Worm (Caenorhabditis elegans) whole organism, young adult: ENCODE data around the gene dct-6.
A peak's percentile ranks its signal among the peaks of the same experiment; 100 is the strongest.

Experiments
- B0019.2 ChIP-seq: fragments of 200-800 bp; sonication (Bioruptor generic); conservative IDR thresholded peaks from 2 replicates; pipeline ENCODE4 v1.3.6; 2022; ENCODE audit warnings: missing genetic modification reagents, missing genetic modification characterization, missing compliant biosample characterization
- B0261.1 ChIP-seq: sonication (generic microtip); optimal IDR thresholded peaks from 2 replicates; lab custom pipeline; 2016; ENCODE audit warnings: mild to moderate bottlenecking, missing genetic modification characterization, moderate library complexity, missing compliant biosample characterization
- C06A6.2 ChIP-seq: fragments of 200-800 bp; sonication (Bioruptor generic); conservative IDR thresholded peaks from 2 replicates; pipeline ENCODE4 v1.3.6; 2022; ENCODE audit warnings: missing genetic modification characterization, missing compliant biosample characterization
- F10E7.11 ChIP-seq: sonication (generic microtip); optimal IDR thresholded peaks from 2 replicates; lab custom pipeline; 2017; ENCODE audit warnings: mild to moderate bottlenecking, missing genetic modification characterization, moderate library complexity, missing compliant biosample characterization
- F22D6.2 ChIP-seq: sonication (generic microtip); optimal IDR thresholded peaks from 2 replicates; lab custom pipeline; 2016; ENCODE audit warnings: mild to moderate bottlenecking, missing genetic modification characterization, missing compliant biosample characterization
- F23B12.7 ChIP-seq: sonication (generic microtip); optimal IDR thresholded peaks from 2 replicates; lab custom pipeline; 2017; ENCODE audit warnings: missing genetic modification characterization, mild to moderate bottlenecking, missing compliant biosample characterization, antibody characterized with exemption, moderate library complexity; ENCODE audit not compliant: insufficient read depth
- F57C9.4 ChIP-seq: sonication (generic microtip); optimal IDR thresholded peaks from 2 replicates; lab custom pipeline; 2017; ENCODE audit warnings: mild to moderate bottlenecking, missing genetic modification characterization, missing compliant biosample characterization
- K12H6.12 ChIP-seq: fragments of 200-800 bp; sonication (Bioruptor generic); optimal IDR thresholded peaks from 2 replicates; lab custom pipeline; 2018; ENCODE audit warnings: mild to moderate bottlenecking, missing genetic modification characterization, missing compliant biosample characterization
- T26A5.8 ChIP-seq: sonication (generic microtip); optimal IDR thresholded peaks from 2 replicates; lab custom pipeline; 2016; ENCODE audit warnings: missing genetic modification characterization, missing compliant biosample characterization
- Y79H2A.3 ChIP-seq: fragments of 200-800 bp; sonication (Bioruptor generic); conservative IDR thresholded peaks from 2 replicates; pipeline ENCODE4 v1.3.6; 2022; ENCODE audit warnings: missing genetic modification reagents, missing genetic modification characterization, missing compliant biosample characterization
- Y95B8A.8 ChIP-seq: fragments of 200-800 bp; sonication (Bioruptor generic); IDR thresholded peaks from 2 replicates; pipeline ENCODE4 v1.3.6; 2022; ENCODE audit warnings: missing genetic modification reagents, missing genetic modification characterization, missing compliant biosample characterization
- ZK185.1 ChIP-seq: sonication (generic microtip); optimal IDR thresholded peaks from 2 replicates; lab custom pipeline; 2016; ENCODE audit warnings: mild to moderate bottlenecking, missing genetic modification characterization, missing compliant biosample characterization; ENCODE audit not compliant: poor library complexity, severe bottlenecking
- aptf-3 ChIP-seq: fragments of 200-800 bp; sonication (Bioruptor generic); IDR thresholded peaks from 2 replicates; pipeline ENCODE4 v1.3.6; 2022; ENCODE audit warnings: missing genetic modification characterization, missing compliant biosample characterization
- attf-5 ChIP-seq: fragments of 200-800 bp; sonication (Bioruptor generic); optimal IDR thresholded peaks from 2 replicates; lab custom pipeline; 2018; ENCODE audit warnings: mild to moderate bottlenecking, missing genetic modification characterization, missing compliant biosample characterization
- ccch-3 ChIP-seq: fragments of 200-800 bp; sonication (Bioruptor generic); optimal IDR thresholded peaks from 2 replicates; lab custom pipeline; 2018; ENCODE audit warnings: mild to moderate bottlenecking, missing genetic modification characterization, missing compliant biosample characterization
- cebp-2 ChIP-seq: fragments of 200-800 bp; sonication (Bioruptor generic); IDR thresholded peaks from 2 replicates; pipeline ENCODE4 v1.3.6; 2022; ENCODE audit warnings: missing genetic modification characterization, missing compliant biosample characterization
- ceh-79 ChIP-seq: sonication (generic microtip); optimal IDR thresholded peaks from 2 replicates; lab custom pipeline; 2017; ENCODE audit warnings: mild to moderate bottlenecking, missing genetic modification characterization, missing compliant biosample characterization
- ceh-91 ChIP-seq: fragments of 200-800 bp; sonication (Bioruptor generic); IDR thresholded peaks from 2 replicates; pipeline ENCODE4 v1.3.6; 2022; ENCODE audit warnings: missing genetic modification reagents, missing genetic modification characterization, missing compliant biosample characterization
- chd-7 ChIP-seq: sonication (generic microtip); optimal IDR thresholded peaks from 2 replicates; lab custom pipeline; 2016; ENCODE audit warnings: mild to moderate bottlenecking, missing genetic modification characterization, moderate library complexity, missing compliant biosample characterization
- ekl-4 ChIP-seq: fragments of 200-800 bp; sonication (Bioruptor generic); IDR thresholded peaks from 2 replicates; pipeline ENCODE4 v1.3.6; 2022; ENCODE audit warnings: missing genetic modification reagents, missing genetic modification characterization, missing compliant biosample characterization
- ets-4 ChIP-seq: fragments of 200-800 bp; sonication (Bioruptor generic); optimal IDR thresholded peaks from 2 replicates; lab custom pipeline; 2018; ENCODE audit warnings: mild to moderate bottlenecking, missing genetic modification characterization, missing compliant biosample characterization
- fkh-3 ChIP-seq: sonication (generic microtip); optimal IDR thresholded peaks from 2 replicates; lab custom pipeline; 2016; ENCODE audit warnings: mild to moderate bottlenecking, missing genetic modification characterization, missing compliant biosample characterization
- him-1 ChIP-seq: sonication (generic microtip); optimal IDR thresholded peaks from 2 replicates; lab custom pipeline; 2016; ENCODE audit warnings: missing genotype, missing genetic modification reagents, missing genetic modification characterization, missing compliant biosample characterization
- hlh-26 ChIP-seq: fragments of 200-800 bp; sonication (Bioruptor generic); conservative IDR thresholded peaks from 2 replicates; pipeline ENCODE4 v1.3.6; 2022; ENCODE audit warnings: missing genetic modification reagents, missing genetic modification characterization, missing compliant biosample characterization
- hmg-1.2 ChIP-seq: fragments of 200-800 bp; sonication (Bioruptor generic); IDR thresholded peaks from 2 replicates; pipeline ENCODE4 v1.3.6; 2022; ENCODE audit warnings: missing genetic modification reagents, missing genetic modification characterization, missing compliant biosample characterization
- lin-26 ChIP-seq: fragments of 200-800 bp; sonication (Bioruptor generic); IDR thresholded peaks from 2 replicates; pipeline ENCODE4 v1.3.6; 2022; ENCODE audit warnings: missing genetic modification reagents, missing genetic modification characterization, missing compliant biosample characterization
- lin-40 ChIP-seq: sonication (generic microtip); optimal IDR thresholded peaks from 2 replicates; lab custom pipeline; 2016; ENCODE audit warnings: missing genetic modification characterization, mild to moderate bottlenecking, missing compliant biosample characterization, missing genotype, missing genetic modification reagents
- lsl-1 ChIP-seq: fragments of 200-800 bp; sonication (Bioruptor generic); optimal IDR thresholded peaks from 2 replicates; lab custom pipeline; 2018; ENCODE audit warnings: mild to moderate bottlenecking, missing genetic modification characterization, moderate library complexity, missing compliant biosample characterization
- lsy-27 ChIP-seq: sonication (generic microtip); optimal IDR thresholded peaks from 2 replicates; lab custom pipeline; 2017; ENCODE audit warnings: missing genetic modification characterization, mild to moderate bottlenecking, missing compliant biosample characterization, antibody characterized with exemption, missing genotype, borderline replicate concordance; ENCODE audit not compliant: insufficient read depth
- madf-6 ChIP-seq: fragments of 200-800 bp; sonication (Bioruptor generic); IDR thresholded peaks from 2 replicates; pipeline ENCODE4 v1.3.6; 2022; ENCODE audit warnings: missing genetic modification reagents, missing genetic modification characterization, missing compliant biosample characterization
- mcd-1 ChIP-seq: fragments of 200-800 bp; sonication (Bioruptor generic); IDR thresholded peaks from 2 replicates; pipeline ENCODE4 v1.3.6; 2022; ENCODE audit warnings: missing genetic modification reagents, missing genetic modification characterization, missing compliant biosample characterization
- nfya-2 ChIP-seq: fragments of 200-800 bp; sonication (Bioruptor generic); IDR thresholded peaks from 2 replicates; pipeline ENCODE4 v1.3.6; 2022; ENCODE audit warnings: missing genetic modification reagents, missing genetic modification characterization, missing compliant biosample characterization
- nfyb-1 ChIP-seq: fragments of 200-800 bp; sonication (Bioruptor generic); IDR thresholded peaks from 2 replicates; pipeline ENCODE4 v1.3.6; 2022; ENCODE audit warnings: missing genetic modification reagents, missing genetic modification characterization, missing compliant biosample characterization
- nhr-179 ChIP-seq: sonication (generic microtip); optimal IDR thresholded peaks from 2 replicates; lab custom pipeline; 2016; ENCODE audit warnings: mild to moderate bottlenecking, missing genetic modification characterization, missing compliant biosample characterization
- nhr-80 ChIP-seq: sonication (generic microtip); optimal IDR thresholded peaks from 2 replicates; lab custom pipeline; 2016; ENCODE audit warnings: missing genetic modification characterization, missing compliant biosample characterization
- rec-8 ChIP-seq, 2 experiments: sonication (generic microtip); optimal IDR thresholded peaks; 2 replicates each; lab custom pipeline; 2016; ENCODE audit warnings: mild to moderate bottlenecking in 2 of 2, missing genetic modification characterization in 2 of 2, missing genetic modification reagents in 2 of 2, missing genotype in 2 of 2, missing biosample characterization in 1 of 2, missing compliant biosample characterization in 1 of 2, moderate library complexity in 1 of 2
- sdz-38 ChIP-seq: sonication (generic microtip); optimal IDR thresholded peaks from 2 replicates; lab custom pipeline; 2016; ENCODE audit warnings: missing genotype, missing genetic modification characterization, missing compliant biosample characterization
- snpc-1.3 ChIP-seq: sonication (generic microtip); optimal IDR thresholded peaks from 2 replicates; lab custom pipeline; 2017; ENCODE audit warnings: missing genetic modification characterization, mild to moderate bottlenecking, missing compliant biosample characterization, antibody characterized with exemption, moderate library complexity, missing genotype, missing genetic modification reagents; ENCODE audit not compliant: insufficient read depth
- snpc-4 ChIP-seq, 5 experiments: fragments of 150-350 bp in 1 of 5; sonication (generic microtip) in 4 of 5; optimal IDR thresholded peaks; 2 replicates each; lab custom pipeline; 2014 to 2018; ENCODE audit warnings: missing genetic modification characterization in 5 of 5, missing biosample characterization in 3 of 5, antibody characterized with exemption in 2 of 5, mild to moderate bottlenecking in 2 of 5, missing compliant biosample characterization in 2 of 5, missing genotype in 2 of 5, moderate library complexity in 2 of 5, missing genetic modification reagents in 1 of 5
- unc-130 ChIP-seq: sonication (generic microtip); optimal IDR thresholded peaks from 2 replicates; lab custom pipeline; 2016; ENCODE audit warnings: missing genetic modification reagents, missing genetic modification characterization, missing compliant biosample characterization
- xnd-1 ChIP-seq: sonication (generic microtip); optimal IDR thresholded peaks from 2 replicates; lab custom pipeline; 2016; ENCODE audit warnings: missing genotype, missing genetic modification reagents, missing genetic modification characterization, missing compliant biosample characterization
- ztf-18 ChIP-seq: sonication (generic microtip); optimal IDR thresholded peaks from 2 replicates; lab custom pipeline; 2016; ENCODE audit warnings: missing genotype, mild to moderate bottlenecking, missing genetic modification characterization, missing compliant biosample characterization
- ztf-25 ChIP-seq: fragments of 200-800 bp; sonication (Bioruptor generic); IDR thresholded peaks from 2 replicates; pipeline ENCODE4 v1.3.6; 2022; ENCODE audit warnings: missing genetic modification reagents, missing genetic modification characterization, missing compliant biosample characterization
- ztf-26 ChIP-seq: sonication (generic microtip); optimal IDR thresholded peaks from 2 replicates; lab custom pipeline; 2017; ENCODE audit warnings: missing genetic modification characterization, missing compliant biosample characterization
- ztf-3 ChIP-seq: fragments of 200-800 bp; sonication (Bioruptor generic); optimal IDR thresholded peaks from 2 replicates; lab custom pipeline; 2018; ENCODE audit warnings: mild to moderate bottlenecking, missing genetic modification characterization, missing compliant biosample characterization
- ztf-6 ChIP-seq: fragments of 200-800 bp; sonication (Bioruptor generic); IDR thresholded peaks from 2 replicates; pipeline ENCODE4 v1.3.6; 2022; ENCODE audit warnings: missing genetic modification reagents, missing genetic modification characterization, missing compliant biosample characterization

Gene dct-6

ce11 chrIII:5940525-5940974 lies 25.7 kb upstream of the dct-6 start (continued):
- TF ChIP-seq ztf-25 (no peak), ets-4 (GFP tag; lab: Kevin White, UChicago) (peak; percentile 83), Y95B8A.8 (GFP tag; lab: Robert Waterston, UW) (0 out of 2 replicates have a peak, but pooled peaks have one; percentile 63), sdz-38 (tag; lab: Kevin White, UChicago) (no peak), ztf-6 (no peak), cebp-2 (GFP tag; lab: Robert Waterston, UW) (peak; percentile 22; the same call in 1 of the 2 replicates), snpc-4 (GFP tag; optimal IDR thresholded peaks at IDR 0.05; lab: Kevin White, UChicago) (no peak), snpc-4 (tag; optimal IDR thresholded peaks at IDR 0.05; lab: Kevin White, UChicago) (peak in 3 of 4 experiments; percentile 2 to 33 (median 16)), fkh-3 (no peak), F10E7.11 (no peak), ZK185.1 (no peak), rec-8 (tag; optimal IDR thresholded peaks at IDR 0.05; lab: Kevin White, UChicago) (no peak), nhr-80 (tag; lab: Kevin White, UChicago) (peak; percentile 58), B0019.2 (no peak), lin-26 (0 out of 2 replicates have a peak, but pooled peaks have one; percentile 60), hmg-1.2 (peak; percentile 60; the same call in 1 of the 2 replicates), ekl-4 (peak; percentile 11; the same call in 1 of the 2 replicates), aptf-3 (GFP tag; lab: Robert Waterston, UW) (no peak), ceh-91 (GFP tag; lab: Robert Waterston, UW) (no peak), chd-7 (peak; percentile 69), snpc-1.3 (tag; lab: Kevin White, UChicago) (no peak), ztf-3 (GFP tag; lab: Kevin White, UChicago) (peak; percentile 1), lin-40 (tag; lab: Kevin White, UChicago) (peak; percentile 45), nhr-179 (tag; lab: Kevin White, UChicago) (no peak), F22D6.2 (no peak), hlh-26 (GFP tag; lab: Robert Waterston, UW) (no peak), attf-5 (GFP tag; lab: Kevin White, UChicago) (peak; percentile 66), ccch-3 (GFP tag; lab: Kevin White, UChicago) (no peak), T26A5.8 (tag; lab: Kevin White, UChicago) (no peak), unc-130 (GFP tag; lab: Kevin White, UChicago) (no peak), madf-6 (GFP tag; lab: Robert Waterston, UW) (peak; percentile 6; the same call in 1 of the 2 replicates), B0261.1 (no peak), K12H6.12 (tag; lab: Kevin White, UChicago) (peak; percentile 41), lsy-27 (tag; lab: Kevin White, UChicago) (no peak), him-1 (no peak), C06A6.2 (GFP tag; lab: Robert Waterston, UW) (peak; percentile 17; the same call in 1 of the 2 replicates), ztf-18 (tag; lab: Kevin White, UChicago) (peak; percentile 10), F57C9.4 (tag; lab: Kevin White, UChicago) (no peak), mcd-1 (GFP tag; lab: Robert Waterston, UW) (no peak), ztf-26 (peak; percentile 26), ceh-79 (tag; lab: Kevin White, UChicago) (no peak), nfya-2 (GFP tag; lab: Robert Waterston, UW) (no peak), F23B12.7 (tag; lab: Kevin White, UChicago) (no peak), Y79H2A.3 (GFP tag; lab: Robert Waterston, UW) (no peak), xnd-1 (tag; lab: Kevin White, UChicago) (no peak), lsl-1 (GFP tag; lab: Kevin White, UChicago) (no peak), nfyb-1 (peak; percentile 50; the same call in 1 of the 2 replicates)
- TF ChIP-seq, all 124 proteins: peak for 48
